Worm (Caenorhabditis elegans): ENCODE data around the gene ccep-97.

Gene ccep-97

DNA sequence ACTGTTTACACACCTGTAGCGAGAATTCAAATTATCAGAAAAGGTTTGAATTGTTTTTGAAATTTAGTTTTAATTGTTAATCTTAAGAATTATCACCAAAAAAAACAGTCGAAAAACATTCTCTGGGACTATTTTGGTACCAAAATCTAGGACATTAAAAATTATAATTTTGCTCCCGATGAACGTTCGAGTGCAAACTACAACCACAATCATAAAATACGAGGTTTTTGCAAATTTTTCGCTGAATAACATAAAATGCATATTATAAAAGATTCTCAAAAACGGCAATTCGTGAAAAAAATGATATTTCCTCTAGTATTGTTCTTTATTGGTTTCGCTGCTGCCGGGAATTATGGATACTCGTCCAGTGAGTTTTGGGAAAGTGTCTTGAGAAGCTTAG, 28.1 kb downstream of the ccep-97 start, which contains the start of gene R02F11.12:
R02F11.12 (plus strand) TSS at position 301 of the 400 bp plus-strand sequence.
- TF ChIP-seq jun-1 (tag; optimal IDR thresholded peaks at IDR 0.05) (no peak), aly-2 (tag; optimal IDR thresholded peaks at IDR 0.05) (no peak), ceh-82 (tag; optimal IDR thresholded peaks at IDR 0.05) (no peak), nhr-23 (tag; optimal IDR thresholded peaks at IDR 0.05) (no peak), ztf-4 (tag; optimal IDR thresholded peaks at IDR 0.05) (no peak), nhr-12 (tag; optimal IDR thresholded peaks at IDR 0.05) (no peak), nfya-1 (tag; optimal IDR thresholded peaks at IDR 0.05; ENCODE audit: insufficient read depth) (no peak), nhr-67 (tag; optimal IDR thresholded peaks at IDR 0.05) (no peak), nhr-25 (tag; optimal IDR thresholded peaks at IDR 0.05) (no peak), mml-1 (tag; optimal IDR thresholded peaks at IDR 0.05) (no peak), pha-4 (tag; optimal IDR thresholded peaks at IDR 0.05) (no peak), eor-1 (tag; optimal IDR thresholded peaks at IDR 0.05) (no peak), zag-1 (tag; optimal IDR thresholded peaks at IDR 0.05) (no peak), lin-39 (tag; optimal IDR thresholded peaks at IDR 0.05) (no peak)

DNA sequence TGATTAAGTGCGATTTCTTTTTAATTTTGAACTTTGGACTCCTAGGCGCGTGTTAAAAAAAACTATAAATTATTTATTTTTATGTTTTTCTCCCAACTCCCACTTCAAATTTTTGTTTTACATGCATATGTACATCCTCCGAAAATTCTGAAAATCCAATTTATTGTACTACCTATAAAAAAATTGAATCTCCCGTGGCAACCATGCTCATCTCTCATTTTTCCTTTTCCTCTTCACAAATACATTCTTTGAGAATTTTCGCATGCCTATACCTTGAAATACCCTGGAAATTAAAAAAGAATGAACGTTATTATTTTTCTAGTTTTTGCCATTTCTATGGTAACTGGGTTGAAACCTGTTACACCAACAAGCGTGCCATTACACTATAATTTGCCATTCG, 29.6 kb downstream of the ccep-97 start, which contains the start of gene R02F11.10:
R02F11.10 (plus strand) TSS at position 301 of the 400 bp plus-strand sequence.
- TF ChIP-seq egl-27 (tag; optimal IDR thresholded peaks at IDR 0.05) (no peak), nhr-25 (tag; optimal IDR thresholded peaks at IDR 0.05) (no peak), tbx-2 (tag; optimal IDR thresholded peaks at IDR 0.05) (no peak), ztf-11 (tag; optimal IDR thresholded peaks at IDR 0.05) (no peak), lsy-12 (tag; optimal IDR thresholded peaks at IDR 0.05) (no peak), R02D3.7 (tag; optimal IDR thresholded peaks at IDR 0.05) (no peak), lin-15B (tag; optimal IDR thresholded peaks at IDR 0.05) (no peak), egl-5 (tag; optimal IDR thresholded peaks at IDR 0.05) (no peak), nhr-12 (tag; optimal IDR thresholded peaks at IDR 0.05) (no peak), zag-1 (tag; optimal IDR thresholded peaks at IDR 0.05) (no peak), ZK546.5 (tag; optimal IDR thresholded peaks at IDR 0.05) (no peak), nhr-67 (tag; optimal IDR thresholded peaks at IDR 0.05) (no peak), nhr-237 (tag; optimal IDR thresholded peaks at IDR 0.05) (no peak), lin-39 (tag; optimal IDR thresholded peaks at IDR 0.05) (no peak)

DNA sequence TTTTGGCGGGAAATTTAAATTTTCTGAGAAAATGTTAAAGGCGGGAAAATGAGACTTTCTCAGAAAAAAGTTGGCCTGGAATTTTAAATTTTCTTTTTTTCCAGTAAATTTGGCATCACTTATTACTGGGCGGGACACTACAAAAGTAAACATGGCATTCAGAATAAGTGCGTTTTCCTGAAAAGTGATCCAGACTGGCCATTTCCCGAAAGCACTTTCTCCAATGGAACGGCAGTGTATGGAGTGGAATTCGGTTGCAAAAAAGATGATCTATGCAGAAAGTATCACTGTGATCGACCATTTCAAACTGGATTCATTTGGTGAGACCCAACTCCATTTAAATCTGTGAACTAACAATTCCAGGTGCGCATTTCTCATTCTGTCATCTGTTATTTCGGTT, 30.6 kb downstream of the ccep-97 start:
- no peak for TF ChIP-seq nhr-28 (tag; optimal IDR thresholded peaks at IDR 0.05)

DNA sequence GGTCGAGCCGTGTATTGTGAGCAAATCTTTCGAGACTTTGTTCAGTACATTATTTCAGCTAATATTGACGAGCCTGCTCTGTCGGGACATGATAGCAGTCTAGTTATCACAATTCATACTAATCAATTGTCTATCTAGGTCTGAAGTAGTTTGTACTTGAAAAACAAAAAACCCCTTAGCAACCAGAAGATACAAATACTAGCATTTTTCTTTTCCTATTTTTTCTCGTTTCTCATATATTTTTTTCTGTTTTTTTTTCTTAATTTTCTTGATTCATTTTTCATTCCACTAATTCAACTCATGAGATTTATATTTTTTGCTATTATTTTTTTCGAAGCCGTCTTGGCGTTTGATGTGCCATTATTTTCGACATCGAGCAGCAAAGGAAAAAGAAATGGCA, 31.3 kb downstream of the ccep-97 start, which contains the start of gene R02F11.9:
R02F11.9 (plus strand) TSS at position 301 of the 400 bp plus-strand sequence.
- TF ChIP-seq mml-1 (tag; optimal IDR thresholded peaks at IDR 0.05) (no peak), nhr-43 (tag; optimal IDR thresholded peaks at IDR 0.05; ENCODE audit: poor library complexity, severe bottlenecking) (no peak), aly-2 (tag; optimal IDR thresholded peaks at IDR 0.05) (no peak), elt-2 (tag; optimal IDR thresholded peaks at IDR 0.05) (no peak), fos-1 (tag; optimal IDR thresholded peaks at IDR 0.05) (no peak)

DNA sequence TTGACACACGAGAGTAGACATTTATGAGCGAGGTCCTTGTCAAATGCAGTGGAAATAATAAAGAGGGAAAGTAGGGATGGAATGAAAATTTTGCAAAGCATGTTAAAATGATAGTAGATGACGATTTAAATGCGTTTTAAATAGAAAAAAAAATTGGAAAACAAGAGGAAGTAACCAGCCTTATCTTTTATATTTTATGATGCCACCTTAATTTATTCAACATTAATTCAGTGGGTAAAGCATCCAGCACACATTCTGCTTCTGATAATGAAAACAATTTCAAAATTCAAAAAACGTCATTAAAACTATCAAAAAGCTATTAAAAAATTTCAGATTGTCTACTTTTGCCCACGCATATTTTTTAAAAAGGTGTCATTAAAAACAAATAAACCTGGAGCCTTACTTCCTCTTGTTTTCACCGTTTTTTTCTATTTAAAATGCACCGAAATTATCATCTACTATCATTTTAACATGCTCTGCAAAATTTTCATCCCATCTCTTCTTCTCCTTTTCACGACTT, 33.1 kb downstream of the ccep-97 start, which contains the start of the genes Y60C6A.2 and Y60C6A.3:
Y60C6A.2 (minus strand) TSS at position 101 of the 520 bp plus-strand sequence.
Y60C6A.3 (plus strand) TSS at position 470 of the 520 bp plus-strand sequence.
- no peak for TF ChIP-seq snpc-4 (tag; optimal IDR thresholded peaks at IDR 0.05)
- TF ChIP-seq nhr-76 (tag; optimal IDR thresholded peaks at IDR 0.05) = no peak
- TF ChIP-seq jun-1 (tag; optimal IDR thresholded peaks at IDR 0.05) = no peak
- TF ChIP-seq sea-2 (GFP tag; optimal IDR thresholded peaks at IDR 0.05) = no peak
- TF ChIP-seq nhr-12 (tag; optimal IDR thresholded peaks at IDR 0.05) = no peak
- no peak for TF ChIP-seq nhr-43 (tag; optimal IDR thresholded peaks at IDR 0.05; ENCODE audit: poor library complexity, severe bottlenecking)
- TF ChIP-seq aly-2 (tag; optimal IDR thresholded peaks at IDR 0.05) = no peak
- TF ChIP-seq unc-39 (tag; optimal IDR thresholded peaks at IDR 0.05) = no peak
- no peak for TF ChIP-seq egl-5 (tag; optimal IDR thresholded peaks at IDR 0.05)

DNA sequence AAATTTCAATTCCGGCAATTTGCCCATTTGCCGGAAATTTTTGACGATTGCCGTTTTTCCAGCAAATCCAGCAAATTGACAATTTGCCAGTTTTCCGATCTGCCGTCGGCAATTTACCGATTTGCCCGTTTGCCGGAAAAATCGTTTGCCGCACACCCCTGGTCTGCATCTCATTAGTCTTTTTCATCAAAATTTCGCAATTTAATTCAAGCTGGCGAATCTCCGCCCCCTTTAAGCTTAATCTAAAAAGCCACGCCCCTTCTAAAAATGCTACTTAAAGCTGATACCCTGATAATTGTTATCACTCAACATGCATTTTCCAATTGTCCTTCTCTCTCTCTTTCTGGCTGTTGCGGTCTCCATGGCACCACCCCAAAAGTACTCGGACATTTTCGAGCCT, 35.1 kb downstream of the ccep-97 start, which contains the start of gene Y60C6A.1:
Y60C6A.1 (plus strand) TSS at position 301 of the 400 bp plus-strand sequence.
- no peak for TF ChIP-seq sea-2 (GFP tag; optimal IDR thresholded peaks at IDR 0.05)
- TF ChIP-seq nhr-11 (tag; optimal IDR thresholded peaks at IDR 0.05) = no peak
- no peak for TF ChIP-seq fos-1 (tag; optimal IDR thresholded peaks at IDR 0.05)
- no peak for TF ChIP-seq unc-39 (tag; optimal IDR thresholded peaks at IDR 0.05)
- no peak for TF ChIP-seq R02D3.7 (tag; optimal IDR thresholded peaks at IDR 0.05)
- no peak for TF ChIP-seq elt-1 (tag; optimal IDR thresholded peaks at IDR 0.05)
- TF ChIP-seq fkh-2 (tag; optimal IDR thresholded peaks at IDR 0.05) = no peak
- no peak for TF ChIP-seq nhr-76 (tag; optimal IDR thresholded peaks at IDR 0.05)
- no peak for TF ChIP-seq lin-15B (tag; optimal IDR thresholded peaks at IDR 0.05)
- TF ChIP-seq pha-4 (tag; optimal IDR thresholded peaks at IDR 0.05) = no peak
- no peak for TF ChIP-seq lsy-12 (tag; optimal IDR thresholded peaks at IDR 0.05)
- no peak for TF ChIP-seq pqm-1 (tag; optimal IDR thresholded peaks at IDR 0.05)
- no peak for TF ChIP-seq nhr-12 (tag; optimal IDR thresholded peaks at IDR 0.05)

All from whole organism, L3 larva.